Worm (Caenorhabditis elegans) whole organism, dauer: Measurements from ENCODE around the gene F16H6.3.

Experiments
- unc-62 ChIP-seq: sonication (generic microtip); optimal IDR thresholded peaks from 2 replicates; lab custom pipeline; 2017; ENCODE audit warnings: missing biosample characterization, missing genetic modification reagents, missing genetic modification characterization

F16H6.3 gene

ce11 chrV:18195006-18195405, at the start of gene F16H6.3:
TSS of gene F16H6.3 (plus strand) at chrV:18195306.
- TF ChIP-seq unc-62 (GFP tag; lab: Kevin White, UChicago) = no peak

DNA sequence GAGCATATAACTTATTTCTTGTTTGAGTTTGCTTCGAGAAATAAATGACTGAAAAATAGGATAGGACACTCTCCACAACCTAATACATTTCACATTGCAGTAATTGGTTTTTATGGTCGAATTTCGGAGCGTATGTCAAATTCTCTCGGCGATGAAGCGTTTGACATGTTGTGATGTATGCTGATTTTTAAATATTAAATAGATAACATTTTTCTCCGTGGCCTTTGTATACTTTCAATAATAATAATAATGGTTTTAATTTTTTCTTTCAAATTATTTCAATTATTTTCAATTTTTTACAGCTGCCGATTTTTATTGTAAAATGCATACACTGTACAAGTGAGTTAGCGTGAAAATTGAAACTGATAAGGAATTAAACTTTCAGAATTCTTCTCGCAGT, 49.0 kb upstream of the F16H6.3 start, which contains the start of gene C14A6.3:
TSS of gene C14A6.3 (plus strand) at position 301 of the 400 bp plus-strand sequence.
- no peak for TF ChIP-seq unc-62 (GFP tag; lab: Kevin White, UChicago)

DNA sequence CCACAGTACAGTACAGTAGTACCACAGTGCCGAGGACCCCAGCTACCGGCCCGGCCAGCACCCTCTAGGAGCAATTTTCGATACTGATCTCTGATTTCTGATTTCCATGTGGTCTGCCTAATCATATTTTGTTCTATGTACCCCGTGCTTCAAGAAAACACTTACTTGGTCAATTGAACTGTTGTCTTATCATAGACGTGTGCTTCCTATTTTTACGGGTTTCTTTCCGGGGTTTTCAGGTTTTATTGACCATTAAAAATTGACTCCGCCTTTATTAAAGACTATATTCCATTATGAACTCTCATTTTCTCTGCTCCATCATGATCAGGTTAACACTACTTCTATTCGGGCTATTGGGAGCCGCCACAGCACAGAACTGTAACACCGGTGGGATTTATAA, 37.4 kb upstream of the F16H6.3 start, which contains the start of gene clec-48:
TSS of gene clec-48 (plus strand) at position 320 of the 400 bp plus-strand sequence.
- TF ChIP-seq unc-62 (GFP tag; lab: Kevin White, UChicago) = no peak

DNA sequence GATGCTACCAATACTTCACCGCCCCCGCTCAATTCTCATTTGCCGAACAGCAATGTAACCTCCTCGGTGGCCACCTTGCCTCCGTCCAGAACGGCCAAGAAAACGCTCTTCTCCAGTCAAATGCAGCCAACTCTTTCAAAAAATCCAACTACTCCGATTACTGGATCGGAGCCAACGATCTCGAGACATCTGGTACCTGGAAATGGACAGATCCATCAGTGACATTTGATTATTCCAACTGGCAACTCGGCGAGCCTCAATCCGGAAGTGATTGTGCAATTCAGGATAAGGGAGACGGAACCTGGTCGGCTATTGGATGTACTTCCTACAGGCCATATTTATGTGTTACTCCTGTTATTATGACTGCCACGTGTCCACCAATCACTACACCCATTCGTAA, 36.9 kb upstream of the F16H6.3 start:
- no peak for TF ChIP-seq unc-62 (GFP tag; lab: Kevin White, UChicago)

DNA sequence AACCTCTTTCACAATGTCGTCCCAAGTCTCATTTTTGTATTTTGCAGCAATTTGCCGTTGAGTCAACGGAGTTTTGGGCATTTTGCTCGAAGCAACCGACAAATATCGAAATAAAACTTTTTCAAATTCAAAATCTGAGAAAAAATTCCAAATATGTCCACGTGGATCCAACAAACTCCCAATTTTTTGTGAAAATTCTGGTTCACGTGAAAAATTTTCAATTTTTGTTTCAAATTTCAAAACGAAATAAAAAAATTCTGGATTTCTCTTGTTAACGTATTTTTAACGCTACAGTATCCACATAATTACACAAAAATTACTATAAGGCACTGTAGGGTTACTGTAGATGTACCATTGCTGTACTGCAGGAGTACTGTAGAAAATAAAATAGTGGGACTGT, 33.9 kb upstream of the F16H6.3 start, which contains the start of gene C14A6.13:
TSS of gene C14A6.13 (minus strand) at position 101 of the 400 bp plus-strand sequence.
- TF ChIP-seq unc-62 (GFP tag; lab: Kevin White, UChicago) = no peak

DNA sequence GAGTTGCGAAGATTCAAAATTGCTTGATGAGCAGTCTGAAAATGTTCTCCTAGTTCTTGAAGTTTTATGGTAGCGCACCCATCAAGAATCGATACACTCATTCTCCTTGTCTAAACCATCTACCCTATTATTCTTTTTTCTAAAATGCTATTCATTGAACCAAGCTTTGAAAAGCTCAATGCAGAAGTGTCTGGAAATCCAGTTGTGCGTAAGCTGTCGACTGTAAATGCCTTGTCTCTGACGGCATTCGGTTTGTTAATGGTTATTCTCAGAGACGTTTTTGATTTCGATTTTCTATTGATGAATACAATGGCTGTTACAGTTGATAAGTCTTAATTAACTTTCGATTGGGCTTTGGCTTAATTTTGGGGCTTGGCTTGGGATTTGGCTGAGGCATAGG, 32.5 kb upstream of the F16H6.3 start, which contains the start of gene C14A6.12:
TSS of gene C14A6.12 (minus strand) at position 101 of the 400 bp plus-strand sequence.
- no peak for TF ChIP-seq unc-62 (GFP tag; lab: Kevin White, UChicago)

DNA sequence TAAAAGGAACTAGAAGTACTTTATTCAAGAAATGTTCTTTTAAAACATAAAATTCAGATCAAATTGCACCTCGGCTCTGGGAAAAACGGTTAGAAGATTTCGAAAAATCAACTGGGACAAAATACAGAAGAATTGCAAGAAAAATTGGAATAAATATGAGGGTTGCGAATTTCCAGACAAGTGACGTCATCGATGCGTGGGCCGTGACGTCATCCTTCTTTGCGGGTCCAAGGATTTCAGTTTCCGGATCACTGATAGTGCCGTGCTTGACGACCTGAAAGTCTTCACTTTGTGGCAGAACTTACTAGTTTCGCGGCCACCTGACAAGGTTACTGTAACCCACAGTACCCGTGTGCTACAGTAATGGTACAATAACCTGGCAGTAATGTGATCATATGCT, 31.7 kb upstream of the F16H6.3 start:
- no peak for TF ChIP-seq unc-62 (GFP tag; lab: Kevin White, UChicago)

ce11 chrV:18164758-18165157, 30.3 kb upstream of the F16H6.3 start, which contains the start of gene C14A6.5:
TSS of gene C14A6.5 (minus strand) at chrV:18164858.
- no peak for TF ChIP-seq unc-62 (GFP tag; lab: Kevin White, UChicago)

- no peak for TF ChIP-seq unc-62 (GFP tag; lab: Kevin White, UChicago)
Observed at ce11 chrV:18167161-18167560, 27.9 kb upstream of the F16H6.3 start, which contains the start of gene C14A6.6. TSS of gene C14A6.6 (minus strand) at chrV:18167261.

ce11 chrV:18168266-18168665, 26.8 kb upstream of the F16H6.3 start, which contains the start of gene C14A6.7:
TSS of gene C14A6.7 (minus strand) at chrV:18168366.
- TF ChIP-seq unc-62 (GFP tag; lab: Kevin White, UChicago) = no peak

- TF ChIP-seq unc-62 (GFP tag; lab: Kevin White, UChicago) = no peak
Observed at ce11 chrV:18171568-18171967, 23.5 kb upstream of the F16H6.3 start, which contains the start of gene C14A6.8. TSS of gene C14A6.8 (minus strand) at chrV:18171668.

DNA sequence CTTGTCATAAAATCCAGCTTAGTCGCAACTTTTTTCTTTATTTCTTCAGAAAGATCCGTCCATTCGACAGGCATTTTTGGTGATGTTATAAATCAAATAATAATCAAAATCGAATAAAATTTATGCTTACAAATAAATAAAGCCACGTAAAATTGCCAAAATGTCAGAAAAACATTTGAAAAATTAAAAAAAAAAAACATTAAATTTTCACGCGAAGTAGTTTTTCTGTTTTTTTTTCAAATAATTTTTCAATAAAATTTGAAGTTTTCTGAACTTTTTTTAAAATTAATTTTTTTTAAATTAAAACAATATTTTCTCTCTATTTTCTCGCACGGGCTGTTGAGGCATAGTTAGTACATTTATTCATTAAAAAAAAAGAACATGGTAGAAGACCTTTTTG, 16.4 kb upstream of the F16H6.3 start, which contains the start of gene C31G12.4:
TSS of gene C31G12.4 (minus strand) at position 101 of the 400 bp plus-strand sequence.
- TF ChIP-seq unc-62 (GFP tag; lab: Kevin White, UChicago) = no peak

- TF ChIP-seq unc-62 (GFP tag; lab: Kevin White, UChicago) = no peak
Observed at ce11 chrV:18179663-18180062, 15.4 kb upstream of the F16H6.3 start, which contains the start of gene C31G12.1. TSS of gene C31G12.1 (plus strand) at chrV:18179963.

ce11 chrV:18184910-18185309, 10.2 kb upstream of the F16H6.3 start, which contains the start of gene C31G12.3:
TSS of gene C31G12.3 (plus strand) at chrV:18185210.
- TF ChIP-seq unc-62 (GFP tag; lab: Kevin White, UChicago) = no peak

ce11 chrV:18188328-18188727, 6.8 kb upstream of the F16H6.3 start, which contains the start of gene clec-245:
TSS of gene clec-245 (minus strand) at chrV:18188428.
- TF ChIP-seq unc-62 (GFP tag; lab: Kevin White, UChicago) = no peak

DNA sequence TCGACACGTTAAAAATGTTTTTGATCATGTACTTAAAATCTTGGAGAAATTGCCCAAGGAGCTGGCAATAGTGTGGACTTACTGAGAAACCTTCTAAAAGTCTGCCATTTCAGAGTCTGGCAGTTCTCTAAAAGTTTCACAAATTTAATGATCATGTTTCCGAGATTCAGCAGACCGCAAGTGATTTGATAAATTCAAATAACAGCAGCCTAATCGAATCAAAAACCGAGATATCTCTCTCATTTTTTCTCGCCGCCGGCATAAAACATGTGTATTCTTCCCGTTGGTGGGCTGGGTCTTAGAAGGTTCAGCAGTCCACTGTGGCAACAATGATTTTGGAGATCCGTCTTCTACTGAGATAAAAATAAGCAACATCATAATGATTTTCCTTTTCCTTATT, 5.9 kb upstream of the F16H6.3 start, which contains the start of gene clec-246:
TSS of gene clec-246 (plus strand) at position 301 of the 400 bp plus-strand sequence.
- TF ChIP-seq unc-62 (GFP tag; lab: Kevin White, UChicago) = no peak

- no peak for TF ChIP-seq unc-62 (GFP tag; lab: Kevin White, UChicago)
Observed at ce11 chrV:18191128-18191527, 4.0 kb upstream of the F16H6.3 start, which contains the start of gene clec-42. TSS of gene clec-42 (plus strand) at chrV:18191412.
